Fruit fly (Drosophila melanogaster): Measurements from ENCODE around the gene CG46025.

DNA sequence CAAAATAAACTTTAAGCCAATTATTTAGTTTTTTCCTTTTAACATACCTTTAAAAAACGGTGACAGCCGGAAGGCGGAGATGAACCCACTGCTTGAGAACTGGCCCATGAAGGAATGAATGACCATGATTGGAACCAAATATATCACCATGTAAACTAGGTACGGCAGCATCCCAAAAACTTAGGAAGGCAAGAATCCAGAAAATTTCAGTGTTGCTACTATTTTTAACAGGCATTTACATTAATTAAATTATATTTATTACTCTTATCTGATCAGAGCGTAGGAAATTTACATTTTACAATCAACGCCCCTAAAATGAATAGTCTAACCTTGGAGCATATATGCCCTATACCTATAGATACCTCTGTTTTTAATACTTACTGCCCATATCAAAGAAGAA, 31.9 kb upstream of the CG46025 start:
- no peak for TF ChIP-seq pan (optimal IDR thresholded peaks at IDR 0.05)
- TF ChIP-seq CG8478 (optimal IDR thresholded peaks at IDR 0.05) = no peak
- no peak for TF ChIP-seq EcR (GFP tag; optimal IDR thresholded peaks at IDR 0.05)

Measured in whole organism.